Fruit fly (Drosophila melanogaster) whole organism, embryonic: Measurements from ENCODE around the gene CG10019.

Experiments
- CG1024 ChIP-seq: fragments of 200-800 bp; sonication (Bioruptor generic); IDR thresholded peaks from 2 replicates; pipeline ENCODE4 v1.3.6; 2022; ENCODE audit warnings: missing biosample characterization, missing genetic modification characterization
- CG11398 ChIP-seq: fragments of 200-800 bp; sonication (Bioruptor generic); optimal IDR thresholded peaks from 2 replicates; lab custom pipeline; 2016; ENCODE audit warnings: missing biosample characterization, missing genetic modification characterization
- CG12155 ChIP-seq: fragments of 200-800 bp; sonication (Bioruptor generic); optimal IDR thresholded peaks from 3 replicates; lab custom pipeline; 2016; ENCODE audit warnings: missing biosample characterization, missing genetic modification characterization
- CG12744 ChIP-seq: fragments of 200-800 bp; sonication (Bioruptor generic); optimal IDR thresholded peaks from 2 replicates; lab custom pipeline; 2016; ENCODE audit warnings: missing biosample characterization, missing genetic modification characterization
- CG15696 ChIP-seq: fragments of 200-800 bp; sonication (Bioruptor generic); optimal IDR thresholded peaks from 2 replicates; lab custom pipeline; 2019; ENCODE audit warnings: missing biosample characterization, mild to moderate bottlenecking, missing genetic modification characterization, moderate library complexity
- CG1647 ChIP-seq: fragments of 200-800 bp; sonication (Bioruptor generic); optimal IDR thresholded peaks from 3 replicates; lab custom pipeline; 2016; ENCODE audit warnings: missing biosample characterization, missing genetic modification characterization
- CG17385 ChIP-seq: fragments of 200-800 bp; sonication (Bioruptor generic); optimal IDR thresholded peaks from 3 replicates; lab custom pipeline; 2018; ENCODE audit warnings: missing biosample characterization, mild to moderate bottlenecking, missing genetic modification characterization
- CG1792 ChIP-seq: fragments of 200-800 bp; sonication (Bioruptor generic); optimal IDR thresholded peaks from 2 replicates; lab custom pipeline; 2016; ENCODE audit warnings: missing biosample characterization, missing genetic modification characterization
- CG32772 ChIP-seq: fragments of 200-800 bp; sonication (Bioruptor generic); IDR thresholded peaks from 2 replicates; pipeline ENCODE4 v1.3.6; 2022; ENCODE audit warnings: missing biosample characterization, missing genetic modification characterization
- CG4707 ChIP-seq: fragments of 200-800 bp; sonication (Bioruptor generic); optimal IDR thresholded peaks from 2 replicates; lab custom pipeline; 2018; ENCODE audit warnings: missing biosample characterization, mild to moderate bottlenecking, missing genetic modification characterization, moderate library complexity
- CG5953 ChIP-seq: fragments of 200-800 bp; sonication (Bioruptor generic); IDR thresholded peaks from 2 replicates; pipeline ENCODE4 v1.3.6; 2022; ENCODE audit warnings: missing biosample characterization, missing genetic modification characterization
- CG6272 ChIP-seq: fragments of 200-800 bp; sonication (Bioruptor generic); IDR thresholded peaks from 2 replicates; pipeline ENCODE4 v1.3.6; 2022; ENCODE audit warnings: missing biosample characterization, missing genetic modification characterization
- CG8924 ChIP-seq: fragments of 200-800 bp; optimal IDR thresholded peaks from 3 replicates; lab custom pipeline; 2019; ENCODE audit warnings: missing biosample characterization, mild to moderate bottlenecking, missing genetic modification characterization, moderate library complexity
- Chrac-16 ChIP-seq: fragments of 200-800 bp; sonication (Bioruptor generic); optimal IDR thresholded peaks from 3 replicates; lab custom pipeline; 2016; ENCODE audit warnings: missing biosample characterization, missing genetic modification characterization
- D19A ChIP-seq: fragments of 200-800 bp; optimal IDR thresholded peaks from 3 replicates; lab custom pipeline; 2019; ENCODE audit warnings: missing biosample characterization, mild to moderate bottlenecking, missing genetic modification characterization, moderate library complexity
- Deaf1 ChIP-seq: fragments of 200-800 bp; optimal IDR thresholded peaks from 3 replicates; lab custom pipeline; 2019; ENCODE audit warnings: missing biosample characterization, mild to moderate bottlenecking, missing genetic modification characterization, moderate library complexity
- Drgx ChIP-seq: fragments of 200-800 bp; sonication (Bioruptor generic); IDR thresholded peaks from 2 replicates; pipeline ENCODE4 v1.3.6; 2022; ENCODE audit warnings: missing biosample characterization, missing genetic modification characterization
- ERR ChIP-seq: fragments of 200-800 bp; sonication (Bioruptor generic); optimal IDR thresholded peaks from 2 replicates; lab custom pipeline; 2016; ENCODE audit warnings: missing biosample characterization, missing genetic modification characterization
- GATAe ChIP-seq: fragments of 200-800 bp; sonication (Bioruptor generic); conservative IDR thresholded peaks from 2 replicates; pipeline ENCODE4 v1.3.6; 2022; ENCODE audit warnings: missing biosample characterization, missing genetic modification characterization
- HHEX ChIP-seq: fragments of 200-800 bp; sonication (Bioruptor generic); optimal IDR thresholded peaks from 3 replicates; lab custom pipeline; 2017; ENCODE audit warnings: missing biosample characterization, mild to moderate bottlenecking, missing genetic modification characterization, missing genetic modification reagents
- HLH54F ChIP-seq: fragments of 200-800 bp; sonication (Bioruptor generic); optimal IDR thresholded peaks from 3 replicates; lab custom pipeline; 2016; ENCODE audit warnings: missing biosample characterization, missing genetic modification characterization
- Hey ChIP-seq: fragments of 200-800 bp; sonication (Bioruptor generic); optimal IDR thresholded peaks from 3 replicates; lab custom pipeline; 2018; ENCODE audit warnings: missing biosample characterization, mild to moderate bottlenecking, missing genetic modification characterization
- Hmr ChIP-seq: fragments of 200-800 bp; sonication (Bioruptor generic); optimal IDR thresholded peaks from 3 replicates; lab custom pipeline; 2017; ENCODE audit warnings: mild to moderate bottlenecking, missing biosample characterization, missing genetic modification reagents, missing genetic modification characterization
- MESR4 ChIP-seq: fragments of 200-800 bp; sonication (Bioruptor generic); optimal IDR thresholded peaks from 2 replicates; lab custom pipeline; 2018; ENCODE audit warnings: missing biosample characterization, mild to moderate bottlenecking, missing genetic modification characterization, moderate library complexity
- MTF-1 ChIP-seq: fragments of 200-800 bp; sonication (Bioruptor generic); optimal IDR thresholded peaks from 2 replicates; lab custom pipeline; 2018; ENCODE audit warnings: missing biosample characterization, mild to moderate bottlenecking, missing genetic modification characterization, borderline replicate concordance
- Meics ChIP-seq: fragments of 200-800 bp; sonication (Bioruptor generic); optimal IDR thresholded peaks from 2 replicates; lab custom pipeline; 2017; ENCODE audit warnings: missing biosample characterization, mild to moderate bottlenecking, missing genetic modification characterization
- Ssrp ChIP-seq: fragments of 200-800 bp; sonication (Bioruptor generic); optimal IDR thresholded peaks from 2 replicates; lab custom pipeline; 2018; ENCODE audit warnings: missing biosample characterization, mild to moderate bottlenecking, missing genetic modification characterization, moderate library complexity
- Tbp ChIP-seq: fragments of >200 bp; optimal IDR thresholded peaks from 2 replicates; lab custom pipeline; 2018; ENCODE audit warnings: missing biosample characterization, missing genetic modification characterization
- ab ChIP-seq: fragments of 200-800 bp; sonication (Bioruptor generic); optimal IDR thresholded peaks from 2 replicates; lab custom pipeline; 2016; ENCODE audit warnings: missing biosample characterization, missing genetic modification characterization
- aop ChIP-seq: fragments of 200-800 bp; sonication (Bioruptor generic); IDR thresholded peaks from 2 replicates; pipeline ENCODE4 v1.3.6; 2022; ENCODE audit warnings: missing biosample characterization, missing genetic modification characterization
- crc ChIP-seq: fragments of 200-800 bp; sonication (Bioruptor generic); optimal IDR thresholded peaks from 2 replicates; lab custom pipeline; 2016; ENCODE audit warnings: missing biosample characterization, missing genetic modification characterization
- croc ChIP-seq: fragments of 200-800 bp; sonication (Bioruptor generic); conservative IDR thresholded peaks from 3 replicates; pipeline ENCODE4 v1.3.6; 2022; ENCODE audit warnings: missing biosample characterization, missing genetic modification characterization
- dm ChIP-seq: fragments of 200-800 bp; sonication (Bioruptor generic); optimal IDR thresholded peaks from 3 replicates; lab custom pipeline; 2016; ENCODE audit warnings: missing biosample characterization, missing genetic modification characterization
- dmrt11E ChIP-seq: fragments of 200-800 bp; sonication (Bioruptor generic); optimal IDR thresholded peaks from 3 replicates; lab custom pipeline; 2018; ENCODE audit warnings: missing biosample characterization, mild to moderate bottlenecking, missing genetic modification characterization, moderate library complexity
- ewg ChIP-seq: fragments of 200-800 bp; sonication (Bioruptor generic); optimal IDR thresholded peaks from 3 replicates; lab custom pipeline; 2017; ENCODE audit warnings: mild to moderate bottlenecking, missing biosample characterization, missing genetic modification reagents, missing genetic modification characterization
- gt ChIP-seq: fragments of 200-800 bp; sonication (Bioruptor generic); IDR thresholded peaks from 2 replicates; pipeline ENCODE4 v1.3.6; 2022; ENCODE audit warnings: missing biosample characterization, missing genetic modification characterization
- klu ChIP-seq: fragments of 200-800 bp; sonication (Bioruptor generic); IDR thresholded peaks from 2 replicates; pipeline ENCODE4 v1.3.6; 2022; ENCODE audit warnings: missing biosample characterization, missing genetic modification characterization
- kni ChIP-seq: fragments of 200-800 bp; sonication (Bioruptor generic); optimal IDR thresholded peaks from 3 replicates; lab custom pipeline; 2017; ENCODE audit warnings: mild to moderate bottlenecking, missing biosample characterization, missing genetic modification reagents, missing genetic modification characterization
- lmd ChIP-seq: fragments of 200-800 bp; sonication (Bioruptor generic); IDR thresholded peaks from 2 replicates; pipeline ENCODE4 v1.3.6; 2022; ENCODE audit warnings: missing biosample characterization, missing genetic modification characterization
- nmo ChIP-seq: fragments of 200-800 bp; sonication (Bioruptor generic); optimal IDR thresholded peaks from 2 replicates; lab custom pipeline; 2018; ENCODE audit warnings: missing biosample characterization, mild to moderate bottlenecking, missing genetic modification characterization, moderate library complexity
- org-1 ChIP-seq: fragments of 200-800 bp; sonication (Bioruptor generic); optimal IDR thresholded peaks from 2 replicates; lab custom pipeline; 2017; ENCODE audit warnings: missing biosample characterization, missing genetic modification characterization
- pros ChIP-seq: fragments of 200-800 bp; sonication (Bioruptor generic); optimal IDR thresholded peaks from 3 replicates; lab custom pipeline; 2019; ENCODE audit warnings: missing biosample characterization, mild to moderate bottlenecking, missing genetic modification characterization, moderate library complexity
- pum ChIP-seq: fragments of 200-800 bp; sonication (Bioruptor generic); optimal IDR thresholded peaks from 2 replicates; lab custom pipeline; 2016; ENCODE audit warnings: missing biosample characterization, missing genetic modification characterization
- pzg ChIP-seq: fragments of 200-800 bp; sonication (Bioruptor generic); optimal IDR thresholded peaks from 3 replicates; lab custom pipeline; 2018; ENCODE audit warnings: missing biosample characterization, mild to moderate bottlenecking, missing genetic modification characterization, moderate library complexity
- ranshi ChIP-seq: fragments of 200-800 bp; sonication (Bioruptor generic); IDR thresholded peaks from 2 replicates; pipeline ENCODE4 v1.3.6; 2022; ENCODE audit warnings: missing biosample characterization, missing genetic modification characterization
- sd ChIP-seq: fragments of 200-800 bp; sonication (Bioruptor generic); optimal IDR thresholded peaks from 3 replicates; lab custom pipeline; 2018; ENCODE audit warnings: missing biosample characterization, mild to moderate bottlenecking, missing genetic modification characterization, moderate library complexity
- seq ChIP-seq: fragments of 200-800 bp; sonication (Bioruptor generic); IDR thresholded peaks from 2 replicates; pipeline ENCODE4 v1.3.6; 2022; ENCODE audit warnings: missing biosample characterization, missing genetic modification characterization
- sima ChIP-seq: fragments of 200-800 bp; sonication (Bioruptor generic); optimal IDR thresholded peaks from 2 replicates; lab custom pipeline; 2016; ENCODE audit warnings: missing biosample characterization, missing genetic modification characterization
- slp2 ChIP-seq: fragments of 200-800 bp; sonication (Bioruptor generic); optimal IDR thresholded peaks from 2 replicates; lab custom pipeline; 2016; ENCODE audit warnings: missing biosample characterization, missing genetic modification characterization
- sob ChIP-seq: fragments of 200-800 bp; sonication (Bioruptor generic); IDR thresholded peaks from 2 replicates; pipeline ENCODE4 v1.3.6; 2022; ENCODE audit warnings: missing biosample characterization, missing genetic modification characterization
- sqz ChIP-seq: fragments of 200-800 bp; sonication (Bioruptor generic); optimal IDR thresholded peaks from 3 replicates; lab custom pipeline; 2018; ENCODE audit warnings: missing biosample characterization, mild to moderate bottlenecking, missing genetic modification characterization
- usp ChIP-seq: fragments of >200 bp; optimal IDR thresholded peaks from 2 replicates; lab custom pipeline; 2017; ENCODE audit warnings: missing biosample characterization, missing genetic modification characterization

The CG10019 gene

dm6 chr2L:3786246-3786645, 56.0 kb downstream of the CG10019 start (continued):
- TF ChIP-seq nmo = peak; percentile 61
- TF ChIP-seq sqz = no peak
- TF ChIP-seq CG4707 (GFP tag; lab: Kevin White, UChicago) = peak; percentile 63
- peak; percentile 39 for TF ChIP-seq CG12744 (GFP tag; lab: Kevin White, UChicago)
- TF ChIP-seq HHEX (GFP tag; lab: Kevin White, UChicago) = peak; percentile 53
- TF ChIP-seq dmrt11E = peak; percentile 67
- no peak for TF ChIP-seq kni (GFP tag; lab: Kevin White, UChicago)
- TF ChIP-seq CG11398 (GFP tag; lab: Kevin White, UChicago) = no peak
- peak; percentile 64 for TF ChIP-seq CG17385 (GFP tag; lab: Kevin White, UChicago)
- no peak for TF ChIP-seq Deaf1 (tag; lab: Kevin White, UChicago)
- TF ChIP-seq CG1792 (GFP tag; lab: Kevin White, UChicago) = peak; percentile 34
- TF ChIP-seq Tbp (GFP tag; lab: Kevin White, UChicago) = no peak
- peak; percentile 83 for TF ChIP-seq CG1024 (GFP tag; lab: Robert Waterston, UW)
- TF ChIP-seq D19A (tag; lab: Kevin White, UChicago) = peak; percentile 39
- TF ChIP-seq sima (GFP tag; lab: Kevin White, UChicago) = no peak
- peak; percentile 44; the same call in 1 of the 2 replicates for TF ChIP-seq aop
- TF ChIP-seq gt (GFP tag; lab: Robert Waterston, UW) = peak; percentile 18; the same call in 1 of the 2 replicates
- peak; percentile 17 for TF ChIP-seq pzg (GFP tag; lab: Kevin White, UChicago)
- TF ChIP-seq slp2 = peak; percentile 78
- TF ChIP-seq ewg = peak; percentile 62
- TF ChIP-seq croc (GFP tag; lab: Robert Waterston, UW) = peak; percentile 66; the same call in 2 of the 3 replicates
- peak; percentile 52 for TF ChIP-seq CG6272
- TF ChIP-seq ranshi (GFP tag; lab: Robert Waterston, UW) = peak; percentile 68
- no peak for TF ChIP-seq GATAe
- TF ChIP-seq MESR4 (GFP tag; lab: Kevin White, UChicago) = no peak
- peak; percentile 80 for TF ChIP-seq CG15696 (tag; lab: Kevin White, UChicago)
- no peak for TF ChIP-seq Hey (tag; lab: Kevin White, UChicago)
- peak; percentile 85 for TF ChIP-seq sob
- no peak for TF ChIP-seq crc
- peak; percentile 65 for TF ChIP-seq sd (tag; lab: Kevin White, UChicago)
- TF ChIP-seq CG5953 (GFP tag; lab: Robert Waterston, UW) = peak; percentile 84
- peak; percentile 55 for TF ChIP-seq org-1 (GFP tag; lab: Kevin White, UChicago)
- peak; percentile 52 for TF ChIP-seq Drgx (GFP tag; lab: Robert Waterston, UW)
- peak; percentile 29 for TF ChIP-seq CG8924 (tag; lab: Kevin White, UChicago)
- TF ChIP-seq usp (GFP tag; lab: Kevin White, UChicago) = no peak
- peak; percentile 52 for TF ChIP-seq dm
- TF ChIP-seq Meics (GFP tag; lab: Kevin White, UChicago) = peak; percentile 60
- peak; percentile 71 for TF ChIP-seq Hmr (GFP tag; lab: Kevin White, UChicago)
- TF ChIP-seq Ssrp = peak; percentile 31
- peak; percentile 62 for TF ChIP-seq pum (GFP tag; lab: Kevin White, UChicago)
- TF ChIP-seq MTF-1 = peak; percentile 72
- TF ChIP-seq ERR = no peak
- no peak for TF ChIP-seq pros
- TF ChIP-seq klu (GFP tag; lab: Robert Waterston, UW) = peak; percentile 30; the same call in 1 of the 2 replicates
- peak; percentile 85 for TF ChIP-seq lmd
- TF ChIP-seq HLH54F (GFP tag; lab: Kevin White, UChicago) = peak; percentile 45
- peak; percentile 54 for TF ChIP-seq ab (GFP tag; lab: Kevin White, UChicago)
- peak; percentile 36; the same call in 1 of the 2 replicates for TF ChIP-seq seq
- TF ChIP-seq CG12155 (GFP tag; lab: Kevin White, UChicago) = peak; percentile 43
- TF ChIP-seq CG32772 (GFP tag; lab: Robert Waterston, UW) = peak; percentile 82
- TF ChIP-seq CG1647 (GFP tag; lab: Kevin White, UChicago) = no peak
- peak; percentile 92 for TF ChIP-seq Chrac-16 (GFP tag; lab: Kevin White, UChicago)
